Worm (Caenorhabditis elegans): ENCODE results near the gene spe-42.

spe-42 gene

DNA sequence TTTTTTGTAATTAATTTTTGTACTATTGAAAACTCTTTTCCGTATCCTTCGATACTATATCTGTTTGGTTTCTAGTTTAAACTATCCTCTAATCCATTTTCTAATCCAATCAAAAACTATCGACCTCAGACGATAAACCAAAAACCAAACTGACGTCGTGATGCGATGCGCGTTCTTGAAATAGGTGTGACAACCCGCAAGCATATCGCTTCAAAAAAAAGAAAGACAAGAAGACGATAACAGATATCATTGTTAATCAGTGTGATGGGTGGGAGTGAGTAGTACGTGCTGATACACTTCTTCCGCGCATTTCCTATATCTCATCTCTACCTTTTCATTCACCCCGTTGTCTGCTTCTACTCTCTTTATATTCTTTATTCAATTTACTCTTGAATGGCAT is 3.0 kb upstream of the spe-42 start, which contains the start of gene T04F3.1:
T04F3.1 (plus strand) TSS at position 246 of the 400 bp plus-strand sequence.
- no peak for TF ChIP-seq pha-4 (tag; optimal IDR thresholded peaks at IDR 0.05)
- no peak for TF ChIP-seq rnt-1 (tag; optimal IDR thresholded peaks at IDR 0.05)
- no peak for TF ChIP-seq ceh-22 (tag; optimal IDR thresholded peaks at IDR 0.05)
- TF ChIP-seq unc-42 (tag; optimal IDR thresholded peaks at IDR 0.05): no peak
- no peak for TF ChIP-seq ceh-24 (tag; optimal IDR thresholded peaks at IDR 0.05)
- TF ChIP-seq ceh-19 (GFP tag; optimal IDR thresholded peaks at IDR 0.05): no peak
- TF ChIP-seq ztf-16 (tag; optimal IDR thresholded peaks at IDR 0.05): no peak
- TF ChIP-seq K09A11.1 (tag; optimal IDR thresholded peaks at IDR 0.05; ENCODE audit: insufficient read depth): no peak
- TF ChIP-seq ahr-1 (tag; optimal IDR thresholded peaks at IDR 0.05): no peak
- no peak for TF ChIP-seq K02D7.2 (tag; optimal IDR thresholded peaks at IDR 0.05)
- TF ChIP-seq dve-1 (tag; optimal IDR thresholded peaks at IDR 0.05): no peak
- no peak for TF ChIP-seq ceh-18 (tag; optimal IDR thresholded peaks at IDR 0.05)
- TF ChIP-seq nhr-232 (tag; optimal IDR thresholded peaks at IDR 0.05): no peak
- TF ChIP-seq pha-2 (tag; optimal IDR thresholded peaks at IDR 0.05): no peak
- no peak for TF ChIP-seq fax-1 (tag; optimal IDR thresholded peaks at IDR 0.05)
- TF ChIP-seq che-1 (tag; optimal IDR thresholded peaks at IDR 0.05): no peak

DNA sequence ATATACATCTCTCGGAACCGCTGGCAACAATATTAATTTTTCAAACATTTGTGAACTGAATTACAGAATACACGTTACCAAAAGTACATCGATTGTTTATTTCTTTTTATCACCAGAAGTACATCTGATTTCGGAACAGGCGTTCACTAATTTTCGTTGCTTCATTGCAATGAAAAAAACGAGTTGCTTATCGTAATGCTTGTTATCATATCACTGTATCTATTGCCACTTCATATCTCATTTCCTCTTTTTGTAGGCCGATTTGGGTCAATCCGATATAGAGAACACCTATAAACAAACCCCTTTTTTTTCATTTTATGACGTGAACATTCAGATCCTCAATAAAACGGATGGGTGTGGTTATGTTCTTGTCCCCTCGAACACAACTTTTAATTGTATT is 537 bp upstream of the spe-42 start:
- no peak for TF ChIP-seq ceh-34 (tag; optimal IDR thresholded peaks at IDR 0.05)
- no peak for TF ChIP-seq pat-9 (tag; optimal IDR thresholded peaks at IDR 0.05)

DNA sequence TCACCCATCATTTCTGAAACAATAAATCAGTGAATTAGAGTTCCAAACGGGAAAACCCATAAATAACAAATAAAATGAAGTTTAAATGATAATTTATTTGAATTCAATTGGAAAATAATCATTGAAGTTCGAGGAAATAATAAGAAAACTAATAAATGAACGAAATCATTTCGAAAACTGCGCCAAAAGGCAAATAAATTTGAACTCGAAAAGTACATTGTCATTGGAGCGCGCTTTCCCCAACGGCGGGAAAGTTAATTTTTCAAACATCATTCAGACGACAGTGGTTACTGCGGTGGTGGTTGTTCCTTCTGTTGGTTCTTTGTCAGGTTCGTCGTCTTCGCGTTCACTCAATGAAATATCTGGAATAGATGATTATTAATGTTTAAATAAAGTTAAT is 3.3 kb downstream of the spe-42 start, which contains the start of gene npp-22:
npp-22 (minus strand) TSS at position 13 of the 400 bp plus-strand sequence.
- peak; percentile 30 for TF ChIP-seq unc-42 (tag; optimal IDR thresholded peaks at IDR 0.05)
- peak; percentile 14 for TF ChIP-seq ceh-31 (tag; optimal IDR thresholded peaks at IDR 0.05)
- TF ChIP-seq unc-55 (GFP tag; optimal IDR thresholded peaks at IDR 0.05): peak; percentile 9
- TF ChIP-seq hlh-15 (tag; optimal IDR thresholded peaks at IDR 0.05): no peak

- TF ChIP-seq dmd-4 (tag; optimal IDR thresholded peaks at IDR 0.05; ENCODE audit: borderline replicate concordance) (no peak), ceh-34 (tag; optimal IDR thresholded peaks at IDR 0.05) (no peak), fkh-10 (GFP tag; optimal IDR thresholded peaks at IDR 0.05) (no peak), lim-6 (tag; optimal IDR thresholded peaks at IDR 0.05) (no peak), pax-1 (tag; optimal IDR thresholded peaks at IDR 0.05) (no peak), elt-4 (tag; optimal IDR thresholded peaks at IDR 0.05) (no peak), ahr-1 (tag; optimal IDR thresholded peaks at IDR 0.05) (no peak), hlh-6 (tag; optimal IDR thresholded peaks at IDR 0.05) (no peak), ceh-48 (tag; optimal IDR thresholded peaks at IDR 0.05) (no peak), odd-2 (tag; optimal IDR thresholded peaks at IDR 0.05) (no peak), unc-42 (tag; optimal IDR thresholded peaks at IDR 0.05) (no peak)
Observed at ce11 chrV:11732049-11732448, 4.7 kb downstream of the spe-42 start.

ce11 chrV:11730060-11730459 is 6.7 kb downstream of the spe-42 start, which contains the start of gene rhr-2:
rhr-2 (minus strand) TSS chrV:11730160.
- TF ChIP-seq odd-2 (tag; optimal IDR thresholded peaks at IDR 0.05) (no peak), ref-2 (tag; optimal IDR thresholded peaks at IDR 0.05) (no peak)

- no peak for TF ChIP-seq pag-3 (tag; optimal IDR thresholded peaks at IDR 0.05; ENCODE audit: borderline replicate concordance)
- TF ChIP-seq syd-9 (tag; optimal IDR thresholded peaks at IDR 0.05): no peak
- TF ChIP-seq tbx-2 (tag; optimal IDR thresholded peaks at IDR 0.05): no peak
- TF ChIP-seq dve-1 (tag; optimal IDR thresholded peaks at IDR 0.05): no peak
- TF ChIP-seq ceh-34 (tag; optimal IDR thresholded peaks at IDR 0.05): no peak
- no peak for TF ChIP-seq ceh-30 (tag; optimal IDR thresholded peaks at IDR 0.05)
- TF ChIP-seq fkh-6 (tag; optimal IDR thresholded peaks at IDR 0.05): no peak
- TF ChIP-seq pax-1 (tag; optimal IDR thresholded peaks at IDR 0.05): no peak
- no peak for TF ChIP-seq ceh-9 (tag; optimal IDR thresholded peaks at IDR 0.05)
- TF ChIP-seq ceh-31 (tag; optimal IDR thresholded peaks at IDR 0.05): no peak
- TF ChIP-seq sdc-2 (tag; optimal IDR thresholded peaks at IDR 0.05): no peak
- TF ChIP-seq hlh-8 (tag; optimal IDR thresholded peaks at IDR 0.05): no peak
- no peak for TF ChIP-seq tbx-7 (tag; optimal IDR thresholded peaks at IDR 0.05)
Observed at ce11 chrV:11725971-11726370, 10.8 kb downstream of the spe-42 start, which contains the start of gene daf-11. daf-11 (minus strand) TSS chrV:11726071.

Data from whole organism, late embryonic.